Fruit fly (Drosophila melanogaster) whole organism, adult: ENCODE data around the gene CG8958.

Experiments
- CG11617 ChIP-seq: fragments of 200-800 bp; sonication (Bioruptor generic); optimal IDR thresholded peaks from 2 replicates; lab custom pipeline; 2017; ENCODE audit warnings: mild to moderate bottlenecking, missing biosample characterization, missing genetic modification reagents, missing genetic modification characterization
- CG12768 ChIP-seq: fragments of 200-800 bp; sonication (Bioruptor generic); optimal IDR thresholded peaks from 2 replicates; lab custom pipeline; 2017; ENCODE audit warnings: missing biosample characterization, missing genetic modification characterization, mild to moderate bottlenecking, moderate library complexity, missing genetic modification reagents
- CG14711 ChIP-seq: fragments of 200-800 bp; sonication (Bioruptor generic); optimal IDR thresholded peaks from 2 replicates; lab custom pipeline; 2018; ENCODE audit warnings: missing biosample characterization, mild to moderate bottlenecking, missing genetic modification characterization, moderate library complexity
- CG1620 ChIP-seq: fragments of 200-800 bp; sonication (Bioruptor generic); optimal IDR thresholded peaks from 2 replicates; lab custom pipeline; 2016; ENCODE audit warnings: missing biosample characterization, missing genetic modification characterization
- CG33017 ChIP-seq: fragments of 200-800 bp; sonication (Bioruptor generic); optimal IDR thresholded peaks from 2 replicates; lab custom pipeline; 2018; ENCODE audit warnings: missing biosample characterization, mild to moderate bottlenecking, missing genetic modification characterization, moderate library complexity
- CG5204 ChIP-seq: fragments of 200-800 bp; sonication (Bioruptor generic); optimal IDR thresholded peaks from 2 replicates; lab custom pipeline; 2016; ENCODE audit warnings: missing biosample characterization, missing genetic modification characterization
- CG7045 ChIP-seq: fragments of 200-800 bp; sonication (Bioruptor generic); optimal IDR thresholded peaks from 2 replicates; lab custom pipeline; 2017; ENCODE audit warnings: missing biosample characterization, mild to moderate bottlenecking, missing genetic modification characterization
- CG7101 ChIP-seq: fragments of 200-800 bp; sonication (Bioruptor generic); optimal IDR thresholded peaks from 2 replicates; lab custom pipeline; 2018; ENCODE audit warnings: missing biosample characterization, mild to moderate bottlenecking, missing genetic modification characterization, moderate library complexity
- Clk ChIP-seq: fragments of 200-800 bp; sonication (Bioruptor generic); optimal IDR thresholded peaks from 2 replicates; lab custom pipeline; 2017; ENCODE audit warnings: missing biosample characterization, missing genetic modification characterization
- Crg-1 ChIP-seq: fragments of 200-800 bp; sonication (Bioruptor generic); optimal IDR thresholded peaks from 2 replicates; lab custom pipeline; 2016; ENCODE audit warnings: missing biosample characterization, missing genetic modification characterization
- Hr96 ChIP-seq: fragments of 200-800 bp; sonication (Bioruptor generic); optimal IDR thresholded peaks from 2 replicates; lab custom pipeline; 2016; ENCODE audit warnings: missing biosample characterization, missing genetic modification characterization
- Mnt ChIP-seq: fragments of 200-800 bp; sonication (Bioruptor generic); optimal IDR thresholded peaks from 2 replicates; lab custom pipeline; 2016; ENCODE audit warnings: missing biosample characterization, mild to moderate bottlenecking, missing genetic modification characterization
- cic ChIP-seq: fragments of 200-800 bp; sonication (Bioruptor generic); optimal IDR thresholded peaks from 2 replicates; lab custom pipeline; 2017; ENCODE audit warnings: missing biosample characterization, mild to moderate bottlenecking, missing genetic modification characterization, moderate library complexity
- cnc ChIP-seq, 2 experiments: fragments of >200 bp; optimal IDR thresholded peaks; 2 replicates each; lab custom pipeline; 2017
- kay ChIP-seq: fragments of 200-800 bp; sonication (Bioruptor generic); peaks from one replicate; lab custom pipeline; 2016; ENCODE audit warnings: missing biosample characterization, missing genetic modification characterization, borderline replicate concordance
- ovo ChIP-seq: fragments of 200-800 bp; sonication (Bioruptor generic); optimal IDR thresholded peaks from 2 replicates; lab custom pipeline; 2016; ENCODE audit warnings: missing biosample characterization, missing genetic modification characterization
- pad ChIP-seq: fragments of 200-800 bp; sonication (Bioruptor generic); optimal IDR thresholded peaks from 3 replicates; lab custom pipeline; 2017; ENCODE audit warnings: missing biosample characterization, missing genetic modification characterization, mild to moderate bottlenecking, moderate library complexity, missing genetic modification reagents
- toe ChIP-seq: fragments of 200-800 bp; sonication (Bioruptor generic); optimal IDR thresholded peaks from 2 replicates; lab custom pipeline; 2016; ENCODE audit warnings: missing biosample characterization, missing genetic modification characterization

CG8958 gene

dm6 chrX:16111655-16112054, 28.6 kb downstream of the CG8958 start:
- TF ChIP-seq Mnt (no peak), CG5204 (GFP tag; lab: Kevin White, UChicago) (no peak), CG1620 (GFP tag; lab: Kevin White, UChicago) (no peak), Crg-1 (GFP tag; lab: Kevin White, UChicago) (no peak), CG11617 (GFP tag; lab: Kevin White, UChicago) (no peak), CG12768 (GFP tag; lab: Kevin White, UChicago) (no peak), CG7101 (tag; lab: Kevin White, UChicago) (no peak), ovo (no peak), pad (GFP tag; lab: Kevin White, UChicago) (no peak), toe (GFP tag; lab: Kevin White, UChicago) (no peak), CG33017 (tag; lab: Kevin White, UChicago) (no peak), CG7045 (no peak)

- TF ChIP-seq pad (GFP tag; lab: Kevin White, UChicago) (no peak), CG7101 (tag; lab: Kevin White, UChicago) (no peak), toe (GFP tag; lab: Kevin White, UChicago) (no peak), CG11617 (GFP tag; lab: Kevin White, UChicago) (no peak), CG14711 (tag; lab: Kevin White, UChicago) (no peak), cnc (optimal IDR thresholded peaks at IDR 0.05; lab: Kevin White, UChicago) (no peak), Crg-1 (GFP tag; lab: Kevin White, UChicago) (no peak), CG5204 (GFP tag; lab: Kevin White, UChicago) (no peak), kay (no peak), CG7045 (no peak), CG33017 (tag; lab: Kevin White, UChicago) (no peak), Mnt (no peak), Clk (GFP tag; lab: Kevin White, UChicago) (no peak), Hr96 (GFP tag; lab: Kevin White, UChicago) (no peak), CG12768 (GFP tag; lab: Kevin White, UChicago) (no peak), cic (GFP tag; lab: Kevin White, UChicago) (no peak)
Measured at dm6 chrX:16124236-16124635, 41.2 kb downstream of the CG8958 start.
